Fruit fly (Drosophila melanogaster) whole organism, pupa: ENCODE data around the gene CG32533.

Experiments used
- CG10348 ChIP-seq: fragments of 200-800 bp; sonication (Bioruptor generic); IDR thresholded peaks from 2 replicates; pipeline ENCODE4 v1.3.6; 2022; ENCODE audit warnings: missing biosample characterization, missing genetic modification characterization
- CG12605 ChIP-seq: fragments of 200-800 bp; sonication (Bioruptor generic); IDR thresholded peaks from 2 replicates; pipeline ENCODE4 v1.3.6; 2022; ENCODE audit warnings: missing biosample characterization, missing genetic modification characterization
- CG13204 ChIP-seq: fragments of 200-800 bp; sonication (Bioruptor generic); optimal IDR thresholded peaks from 2 replicates; lab custom pipeline; 2018; ENCODE audit warnings: missing biosample characterization, mild to moderate bottlenecking, missing genetic modification characterization, moderate library complexity
- CG14655 ChIP-seq: fragments of 200-800 bp; sonication (Bioruptor generic); optimal IDR thresholded peaks from 3 replicates; lab custom pipeline; 2017; ENCODE audit warnings: mild to moderate bottlenecking, missing biosample characterization, missing genetic modification reagents, missing genetic modification characterization
- CG15710 ChIP-seq: fragments of 200-800 bp; sonication (Bioruptor generic); optimal IDR thresholded peaks from 2 replicates; lab custom pipeline; 2018; ENCODE audit warnings: missing biosample characterization, mild to moderate bottlenecking, missing genetic modification characterization, moderate library complexity
- CG17806 ChIP-seq: fragments of 200-800 bp; sonication (Bioruptor generic); optimal IDR thresholded peaks from 2 replicates; lab custom pipeline; 2018; ENCODE audit warnings: missing biosample characterization, mild to moderate bottlenecking, missing genetic modification characterization, moderate library complexity
- CG32121 ChIP-seq: fragments of 200-800 bp; sonication (Bioruptor generic); IDR thresholded peaks from 2 replicates; pipeline ENCODE4 v1.3.6; 2022; ENCODE audit warnings: missing biosample characterization, missing genetic modification characterization
- CG34367 ChIP-seq: fragments of 200-800 bp; sonication (Bioruptor generic); optimal IDR thresholded peaks from 2 replicates; lab custom pipeline; 2018; ENCODE audit warnings: missing biosample characterization, mild to moderate bottlenecking, missing genetic modification characterization
- CG4496 ChIP-seq: fragments of 200-800 bp; sonication (Bioruptor generic); IDR thresholded peaks from 3 replicates; pipeline ENCODE4 v1.3.6; 2022; ENCODE audit warnings: missing biosample characterization, missing genetic modification characterization
- CG8159 ChIP-seq: fragments of 200-800 bp; sonication (Bioruptor generic); optimal IDR thresholded peaks from 3 replicates; lab custom pipeline; 2018; ENCODE audit warnings: missing biosample characterization, mild to moderate bottlenecking, missing genetic modification characterization, moderate library complexity
- CG8301 ChIP-seq: fragments of 200-800 bp; sonication (Bioruptor generic); optimal IDR thresholded peaks from 2 replicates; lab custom pipeline; 2018; ENCODE audit warnings: missing biosample characterization, mild to moderate bottlenecking, missing genetic modification characterization
- CG9948 ChIP-seq: fragments of 200-800 bp; sonication (Bioruptor generic); optimal IDR thresholded peaks from 2 replicates; lab custom pipeline; 2018; ENCODE audit warnings: missing biosample characterization, mild to moderate bottlenecking, missing genetic modification characterization, moderate library complexity
- D1 ChIP-seq: fragments of 200-800 bp; sonication (Bioruptor generic); optimal IDR thresholded peaks from 2 replicates; lab custom pipeline; 2018; ENCODE audit warnings: missing biosample characterization, mild to moderate bottlenecking, missing genetic modification characterization, moderate library complexity
- EcR ChIP-seq: fragments of 200-800 bp; sonication (Bioruptor generic); optimal IDR thresholded peaks from 3 replicates; lab custom pipeline; 2019; ENCODE audit warnings: missing biosample characterization, missing genetic modification characterization, mild to moderate bottlenecking, moderate library complexity, missing genetic modification reagents
- Ets98B ChIP-seq: fragments of 200-800 bp; sonication (Bioruptor generic); IDR thresholded peaks from 2 replicates; pipeline ENCODE4 v1.3.6; 2022; ENCODE audit warnings: missing biosample characterization, missing genetic modification characterization
- Pif1A ChIP-seq: fragments of 200-800 bp; sonication (Bioruptor generic); optimal IDR thresholded peaks from 3 replicates; lab custom pipeline; 2016; ENCODE audit warnings: missing biosample characterization, missing genetic modification characterization
- Pif1B ChIP-seq: fragments of 200-800 bp; sonication (Bioruptor generic); optimal IDR thresholded peaks from 3 replicates; lab custom pipeline; 2016; ENCODE audit warnings: missing biosample characterization, missing genetic modification characterization
- Snoo ChIP-seq: fragments of 200-800 bp; sonication (Bioruptor generic); optimal IDR thresholded peaks from 3 replicates; lab custom pipeline; 2017; ENCODE audit warnings: missing biosample characterization, mild to moderate bottlenecking, missing genetic modification characterization, inconsistent platforms
- fd96Ca ChIP-seq: fragments of 200-800 bp; sonication (Bioruptor generic); IDR thresholded peaks from 3 replicates; pipeline ENCODE4 v1.3.6; 2022; ENCODE audit warnings: missing biosample characterization, missing genetic modification characterization
- rn ChIP-seq: fragments of 200-800 bp; sonication (Bioruptor generic); IDR thresholded peaks from 2 replicates; pipeline ENCODE4 v1.3.6; 2022; ENCODE audit warnings: missing biosample characterization, missing genetic modification characterization

CG32533 gene

DNA sequence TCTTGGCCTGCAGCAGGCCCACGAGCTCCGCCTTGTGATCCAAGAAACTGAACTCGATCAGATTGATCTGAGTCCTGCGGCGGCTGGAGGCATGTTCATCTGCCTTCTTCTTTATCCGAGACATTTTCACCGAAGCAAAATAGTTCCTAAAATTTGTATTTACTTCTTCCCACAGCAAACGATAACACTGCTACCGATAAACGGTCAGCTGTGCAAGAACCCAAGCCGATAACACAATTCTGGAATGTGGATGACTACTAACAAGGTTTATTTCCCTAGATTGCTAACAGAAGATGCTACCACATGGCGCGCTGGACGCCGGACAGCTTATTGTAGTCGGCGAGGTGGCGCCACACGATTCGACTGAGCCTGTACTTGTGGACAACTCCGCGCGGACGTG, at the start of gene CG32533:
Gene CG32533 (minus strand): TSS at position 278 of the 400 bp plus-strand sequence.
- TF ChIP-seq Snoo (no peak), D1 (tag; lab: Kevin White, UChicago) (no peak), CG12605 (GFP tag; lab: Robert Waterston, UW) (no peak), EcR (GFP tag; lab: Kevin White, UChicago) (no peak), CG32121 (GFP tag; lab: Robert Waterston, UW) (no peak), CG10348 (GFP tag; lab: Robert Waterston, UW) (no peak), CG9948 (tag; lab: Kevin White, UChicago) (no peak), CG34367 (tag; lab: Kevin White, UChicago) (no peak)

dm6 chrX:19522597-19522996, 43.4 kb upstream of the CG32533 start:
- TF ChIP-seq CG10348 (GFP tag; lab: Robert Waterston, UW) (no peak), fd96Ca (GFP tag; lab: Robert Waterston, UW) (0 out of 3 replicates have a peak, but pooled peaks have one; percentile 16)

DNA sequence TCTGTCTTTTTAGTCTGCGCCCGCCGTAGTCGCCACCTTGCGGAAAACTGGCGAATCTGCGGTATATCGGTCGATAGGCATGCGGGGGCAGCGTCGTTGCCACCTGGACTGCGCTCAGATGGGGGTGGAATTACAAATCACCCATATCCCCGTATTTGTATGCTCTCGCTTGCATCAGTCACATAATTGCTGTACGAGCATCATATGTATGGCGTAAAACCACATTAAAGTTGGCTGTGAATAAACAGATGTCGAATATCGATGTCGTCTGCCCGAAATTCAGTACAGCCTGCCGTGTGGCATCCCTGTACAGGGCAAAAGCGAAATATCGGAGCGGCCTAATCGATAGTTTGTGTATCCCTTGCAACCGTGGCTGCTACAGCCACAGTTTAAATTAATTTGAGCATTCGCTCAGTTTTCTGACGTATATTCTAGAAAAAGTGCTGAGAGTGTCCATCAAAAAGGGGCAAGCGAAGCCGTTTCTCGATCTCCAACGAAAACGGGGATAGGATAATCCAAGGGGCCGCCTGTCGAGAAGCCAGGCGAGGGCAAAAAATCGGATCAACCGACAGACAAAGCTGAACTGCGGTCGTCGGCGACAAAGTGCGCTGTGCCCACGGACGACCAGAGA, 42.7 kb upstream of the CG32533 start, which contains the start of the genes Idh3a and CoRest:
Gene Idh3a (minus strand): TSS at position 58 of the 631 bp plus-strand sequence.
Gene CoRest (plus strand): TSS at position 177 of the 631 bp plus-strand sequence.
- no peak for TF ChIP-seq CG17806 (tag; lab: Kevin White, UChicago)
- TF ChIP-seq Ets98B (GFP tag; lab: Robert Waterston, UW), result no peak
- TF ChIP-seq CG8159 (tag; lab: Kevin White, UChicago), result no peak
- TF ChIP-seq CG14655, result no peak
- TF ChIP-seq rn, result no peak
- no peak for TF ChIP-seq EcR (GFP tag; lab: Kevin White, UChicago)

DNA sequence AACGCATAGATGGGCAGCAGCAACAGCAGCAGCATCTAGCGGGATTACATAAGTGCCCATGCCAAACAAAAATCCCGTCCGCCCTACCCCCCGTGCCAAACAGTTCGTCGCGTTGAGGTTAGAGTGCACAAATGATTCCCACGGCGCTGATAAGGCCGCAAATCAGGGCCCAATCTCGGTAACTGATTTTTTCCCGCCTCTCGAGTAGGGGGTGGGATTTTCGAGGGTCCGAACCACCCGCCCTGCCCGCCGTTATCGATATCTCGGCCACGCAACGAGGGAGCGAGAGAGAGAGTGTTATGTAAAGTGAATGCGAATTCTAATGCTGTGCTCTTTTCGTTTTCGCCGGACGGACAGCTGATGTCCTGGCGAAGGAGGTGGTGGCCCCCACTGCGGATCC, 41.7 kb upstream of the CG32533 start:
- TF ChIP-seq CG13204 (no peak), Pif1A (no peak), CG14655 (no peak), CG9948 (tag; lab: Kevin White, UChicago) (no peak)
- TF ChIP-seq, all 21 proteins: peak for 0

dm6 chrX:19520376-19520775, 41.2 kb upstream of the CG32533 start:
- no peak for TF ChIP-seq CG12605 (GFP tag; lab: Robert Waterston, UW)
- TF ChIP-seq CG8159 (tag; lab: Kevin White, UChicago), result no peak
- TF ChIP-seq CG13204, result no peak
- TF ChIP-seq fd96Ca (GFP tag; lab: Robert Waterston, UW), result no peak
- TF ChIP-seq CG14655, result no peak
- TF ChIP-seq CG15710 (tag; lab: Kevin White, UChicago), result no peak
- TF ChIP-seq D1 (tag; lab: Kevin White, UChicago), result no peak
- no peak for TF ChIP-seq CG8301 (tag; lab: Kevin White, UChicago)
- TF ChIP-seq Ets98B (GFP tag; lab: Robert Waterston, UW), result no peak
- no peak for TF ChIP-seq CG34367 (tag; lab: Kevin White, UChicago)
- TF ChIP-seq Pif1A, result no peak
- TF ChIP-seq Snoo, result no peak

DNA sequence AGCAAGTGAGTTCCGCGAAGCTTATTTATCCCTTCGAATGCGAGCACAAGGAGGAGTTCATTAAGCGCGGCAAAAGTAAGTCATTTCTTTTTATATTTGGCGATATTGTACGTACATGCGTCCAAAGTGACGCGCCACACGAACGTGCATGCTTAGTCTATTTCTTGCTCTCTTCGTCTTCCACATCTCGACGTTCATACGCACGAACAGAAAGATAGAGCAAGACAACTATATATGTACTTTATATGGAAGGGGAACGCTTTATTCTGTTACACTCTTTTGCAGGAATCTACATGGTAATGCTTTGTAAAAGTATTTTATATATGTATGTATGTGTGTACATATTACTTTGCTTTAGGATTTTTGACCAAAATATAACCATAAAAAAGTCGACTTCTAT, 31.0 kb upstream of the CG32533 start:
- no peak for TF ChIP-seq rn
- TF ChIP-seq Ets98B (GFP tag; lab: Robert Waterston, UW), result no peak
- TF ChIP-seq CG8159 (tag; lab: Kevin White, UChicago), result no peak
- TF ChIP-seq CG10348 (GFP tag; lab: Robert Waterston, UW), result no peak
- TF ChIP-seq CG15710 (tag; lab: Kevin White, UChicago), result no peak
- no peak for TF ChIP-seq CG13204
- no peak for TF ChIP-seq CG9948 (tag; lab: Kevin White, UChicago)
- no peak for TF ChIP-seq CG34367 (tag; lab: Kevin White, UChicago)
- TF ChIP-seq fd96Ca (GFP tag; lab: Robert Waterston, UW), result no peak
- TF ChIP-seq EcR (GFP tag; lab: Kevin White, UChicago), result no peak
- no peak for TF ChIP-seq CG17806 (tag; lab: Kevin White, UChicago)
- TF ChIP-seq Pif1A, result no peak
- TF ChIP-seq Pif1B (GFP tag; lab: Kevin White, UChicago), result no peak
- TF ChIP-seq CG14655, result no peak
- TF ChIP-seq D1 (tag; lab: Kevin White, UChicago), result no peak
- no peak for TF ChIP-seq CG32121 (GFP tag; lab: Robert Waterston, UW)
- no peak for TF ChIP-seq Snoo

dm6 chrX:19505334-19506185, 26.3 kb upstream of the CG32533 start:
- TF ChIP-seq Ets98B (GFP tag; lab: Robert Waterston, UW), result peak; percentile 20; the same call in 1 of the 2 replicates
- TF ChIP-seq CG4496 (GFP tag; lab: Robert Waterston, UW), result peak; percentile 58; the same call in 2 of the 3 replicates
- TF ChIP-seq CG14655, result no peak
- TF ChIP-seq CG32121 (GFP tag; lab: Robert Waterston, UW), result 0 out of 2 replicates have a peak, but pooled peaks have one; percentile 24
- TF ChIP-seq fd96Ca (GFP tag; lab: Robert Waterston, UW), result 0 out of 3 replicates have a peak, but pooled peaks have one; percentile 40
